Fruit fly (Drosophila melanogaster): ENCODE data around the gene CG9915.

Gene CG9915

dm6 chrX:16263415-16263814 is 49.5 kb downstream of the CG9915 start (continued):
- TF ChIP-seq CG34406 (GFP tag; optimal IDR thresholded peaks at IDR 0.05) (peak; percentile 56), CG31627 (GFP tag; optimal IDR thresholded peaks at IDR 0.05) (peak; percentile 53), esn (GFP tag; optimal IDR thresholded peaks at IDR 0.05) (peak; percentile 64), CG32006 (GFP tag; optimal IDR thresholded peaks at IDR 0.05) (peak; percentile 55), CG11294 (GFP tag; IDR thresholded peaks at IDR 0.05) (no peak), Ets96B (tag; optimal IDR thresholded peaks at IDR 0.05) (peak; percentile 66), CG1621 (tag; optimal IDR thresholded peaks at IDR 0.05) (peak; percentile 55), CG6792 (GFP tag; optimal IDR thresholded peaks at IDR 0.05) (peak; percentile 59), dsx (GFP tag; optimal IDR thresholded peaks at IDR 0.05; ENCODE audit: poor library complexity, severe bottlenecking) (peak; percentile 64), spab (GFP tag; optimal IDR thresholded peaks at IDR 0.05) (peak; percentile 58), Sox14 (GFP tag; optimal IDR thresholded peaks at IDR 0.05) (peak; percentile 28), salr (GFP tag; optimal IDR thresholded peaks at IDR 0.05) (peak in 1 of 2 experiments; percentile 6), pdm3 (GFP tag; optimal IDR thresholded peaks at IDR 0.05) (peak; percentile 62), vri (GFP tag; optimal IDR thresholded peaks at IDR 0.05) (peak; percentile 26), Smox (GFP tag; optimal IDR thresholded peaks at IDR 0.05) (peak; percentile 49), fd59A (GFP tag; optimal IDR thresholded peaks at IDR 0.05) (peak; percentile 52), Met (GFP tag; optimal IDR thresholded peaks at IDR 0.05) (peak; percentile 61), CG11902 (GFP tag; optimal IDR thresholded peaks at IDR 0.05) (peak; percentile 38), CG8632 (GFP tag; optimal IDR thresholded peaks at IDR 0.05) (peak; percentile 45), CG8119 (GFP tag; IDR thresholded peaks at IDR 0.05) (peak; percentile 58; the same call in 2 of the 3 replicates), Hr39 (GFP tag; optimal IDR thresholded peaks at IDR 0.05) (peak; percentile 53), CG6854 (GFP tag; optimal IDR thresholded peaks at IDR 0.05) (peak; percentile 6), Sox102F (GFP tag; optimal IDR thresholded peaks at IDR 0.05) (peak; percentile 60), CG3032 (tag; optimal IDR thresholded peaks at IDR 0.05) (peak; percentile 60), achi (GFP tag; optimal IDR thresholded peaks at IDR 0.05) (peak; percentile 60)

Measured in whole organism, prepupa.